Fruit fly (Drosophila melanogaster): ENCODE data around the gene CG9215.

DNA sequence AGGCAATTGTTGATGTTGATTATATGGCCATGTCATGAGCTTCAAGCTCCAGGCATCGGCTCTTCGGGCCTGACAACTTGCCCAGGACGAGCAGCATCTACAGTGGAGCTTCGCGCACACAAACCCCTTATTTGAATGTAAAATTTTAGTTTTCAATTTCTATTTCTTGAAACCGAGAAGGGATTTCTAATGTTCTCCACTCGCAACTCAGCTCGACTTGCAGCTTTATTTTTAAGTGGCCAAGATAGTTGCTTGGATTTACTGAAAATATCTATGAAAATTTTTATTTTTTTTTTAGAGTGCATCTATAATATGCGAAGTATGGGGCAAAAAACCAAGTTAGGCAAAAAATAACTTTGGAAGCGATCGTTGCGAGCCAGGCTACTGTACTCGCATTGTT lies 28.3 kb upstream of the CG9215 start:
- TF ChIP-seq h (optimal IDR thresholded peaks at IDR 0.05) (no peak), eyg (GFP tag; optimal IDR thresholded peaks at IDR 0.05) (no peak), cad (GFP tag; optimal IDR thresholded peaks at IDR 0.05) (no peak), CG2116 (GFP tag; optimal IDR thresholded peaks at IDR 0.05) (no peak), CG32772 (GFP tag; IDR thresholded peaks at IDR 0.05) (no peak), p53 (GFP tag; optimal IDR thresholded peaks at IDR 0.05) (no peak)

Measured in whole organism, embryonic.